Fruit fly (Drosophila melanogaster): Measurements from ENCODE around the gene CG6761.
A peak's percentile ranks its signal among the peaks of the same experiment; 100 is the strongest.

CG6761 gene

dm6 chr3L:9696650-9697526, 6.5 kb downstream of the CG6761 start, which contains the start of gene Prps (continued):
- TF ChIP-seq PHDP (tag; optimal IDR thresholded peaks at IDR 0.05) (peak; percentile 82), pan (optimal IDR thresholded peaks at IDR 0.05) (no peak), pan (GFP tag; optimal IDR thresholded peaks at IDR 0.05 in 1 of 2, IDR thresholded peaks at IDR 0.05 in 1 of 2) (peak in 1 of 2 experiments; percentile 89), CG32532 (GFP tag; IDR thresholded peaks at IDR 0.05) (peak; percentile 90), CG10147 (GFP tag; optimal IDR thresholded peaks at IDR 0.05) (peak; percentile 30), Vsx1 (GFP tag; optimal IDR thresholded peaks at IDR 0.05) (peak; percentile 48), kah (GFP tag; optimal IDR thresholded peaks at IDR 0.05) (peak; percentile 50), CG32767 (GFP tag; IDR thresholded peaks at IDR 0.05) (0 out of 2 replicates have a peak, but pooled peaks have one; percentile 39), sob (GFP tag; IDR thresholded peaks at IDR 0.05) (peak; percentile 84), CG15514 (GFP tag; optimal IDR thresholded peaks at IDR 0.05) (peak; percentile 74), CG14014 (GFP tag; IDR thresholded peaks at IDR 0.05) (peak; percentile 72; the same call in 1 of the 2 replicates), CG4404 (GFP tag; IDR thresholded peaks at IDR 0.05) (no peak), B-H2 (GFP tag; optimal IDR thresholded peaks at IDR 0.05) (peak; percentile 62), Opbp (GFP tag; IDR thresholded peaks at IDR 0.05; ENCODE audit: partially characterized antibody) (no peak), CG4854 (GFP tag; optimal IDR thresholded peaks at IDR 0.05) (peak; percentile 74), CG11398 (GFP tag; optimal IDR thresholded peaks at IDR 0.05) (peak; percentile 16), Hmr (GFP tag; optimal IDR thresholded peaks at IDR 0.05) (peak; percentile 76), CG12942 (GFP tag; optimal IDR thresholded peaks at IDR 0.05) (peak; percentile 67), amos (GFP tag; IDR thresholded peaks at IDR 0.05; ENCODE audit: partially characterized antibody) (no peak), Aef1 (GFP tag; IDR thresholded peaks at IDR 0.05) (peak; percentile 68; the same call in 2 of the 3 replicates), lov (optimal IDR thresholded peaks at IDR 0.05) (no peak), lov (GFP tag; IDR thresholded peaks at IDR 0.05) (peak; percentile 78; the same call in 2 of the 3 replicates), CG1024 (GFP tag; IDR thresholded peaks at IDR 0.05) (peak; percentile 74; the same call in 1 of the 2 replicates), ind (GFP tag; optimal IDR thresholded peaks at IDR 0.05) (peak; percentile 83), CG11504 (tag; optimal IDR thresholded peaks at IDR 0.05) (peak; percentile 78), crol (GFP tag; IDR thresholded peaks at IDR 0.05) (no peak), CG1529 (GFP tag; optimal IDR thresholded peaks at IDR 0.05) (peak; percentile 15), hb (GFP tag; IDR thresholded peaks at IDR 0.05; ENCODE audit: partially characterized antibody) (no peak), CG1832 (GFP tag; optimal IDR thresholded peaks at IDR 0.05) (no peak), mirr (GFP tag; optimal IDR thresholded peaks at IDR 0.05) (peak; percentile 83), CG18011 (GFP tag; optimal IDR thresholded peaks at IDR 0.05) (peak; percentile 53), salm (tag; optimal IDR thresholded peaks at IDR 0.05) (peak; percentile 42), CG2889 (GFP tag; IDR thresholded peaks at IDR 0.05) (peak; percentile 52; the same call in 1 of the 3 replicates), Adf1 (GFP tag; IDR thresholded peaks at IDR 0.05) (peak; percentile 52; the same call in 1 of the 2 replicates), MESR4 (GFP tag; optimal IDR thresholded peaks at IDR 0.05) (no peak), onecut (GFP tag; IDR thresholded peaks at IDR 0.05) (peak; percentile 79), Dip3 (GFP tag; optimal IDR thresholded peaks at IDR 0.05) (peak; percentile 34), H2.0 (GFP tag; IDR thresholded peaks at IDR 0.05) (peak; percentile 79), org-1 (GFP tag; optimal IDR thresholded peaks at IDR 0.05) (peak; percentile 74), cas (GFP tag; IDR thresholded peaks at IDR 0.05) (peak; percentile 53; the same call in 1 of the 2 replicates), cwo (GFP tag; optimal IDR thresholded peaks at IDR 0.05) (peak; percentile 99), CG18619 (GFP tag; optimal IDR thresholded peaks at IDR 0.05) (peak; percentile 52), pros (GFP tag; optimal IDR thresholded peaks at IDR 0.05) (peak; percentile 61), ci (GFP tag; IDR thresholded peaks at IDR 0.05) (peak; percentile 90), caup (GFP tag; optimal IDR thresholded peaks at IDR 0.05; ENCODE audit: severe bottlenecking) (peak; percentile 80), chinmo (GFP tag; IDR thresholded peaks at IDR 0.05; ENCODE audit: partially characterized antibody) (0 out of 4 replicates have a peak, but pooled peaks have one; percentile 58), CG7745 (tag; optimal IDR thresholded peaks at IDR 0.05) (no peak), Dp (GFP tag; optimal IDR thresholded peaks at IDR 0.05) (no peak)
